Worm (Caenorhabditis elegans) whole organism, L1 larva: ENCODE results near the gene F46G11.4.

Experiments
- C04F5.9 ChIP-seq: sonication (generic microtip); optimal IDR thresholded peaks from 2 replicates; lab custom pipeline; 2016; ENCODE audit warnings: missing genetic modification characterization, missing compliant biosample characterization
- C16A3.4 ChIP-seq: fragments of 150-350 bp; optimal IDR thresholded peaks from 2 replicates; lab custom pipeline; 2014; ENCODE audit warnings: missing biosample characterization, missing genetic modification characterization
- F16B12.6 ChIP-seq: fragments of 150-350 bp; optimal IDR thresholded peaks from 2 replicates; lab custom pipeline; 2014; ENCODE audit warnings: missing biosample characterization, missing genetic modification characterization
- Y116A8C.19 ChIP-seq: sonication (generic microtip); optimal IDR thresholded peaks from 2 replicates; lab custom pipeline; 2016; ENCODE audit warnings: missing compliant biosample characterization, missing genetic modification characterization, borderline replicate concordance
- aly-2 ChIP-seq: fragments of 150-350 bp; optimal IDR thresholded peaks from 2 replicates; lab custom pipeline; 2014; ENCODE audit warnings: missing biosample characterization, missing genetic modification characterization
- ama-1 ChIP-seq: fragments of 150-350 bp; optimal IDR thresholded peaks from 2 replicates; lab custom pipeline; 2014
- blmp-1 ChIP-seq: fragments of 150-350 bp; optimal IDR thresholded peaks from 2 replicates; lab custom pipeline; 2014; ENCODE audit warnings: missing biosample characterization, missing genetic modification characterization
- ceh-82 ChIP-seq, 3 experiments: fragments of 150-350 bp in 1 of 3; sonication (generic microtip) in 2 of 3; optimal IDR thresholded peaks; 2 replicates each; lab custom pipeline; 2014 to 2017; ENCODE audit warnings: missing biosample characterization in 3 of 3, missing genetic modification characterization in 3 of 3
- ceh-90 ChIP-seq: sonication (generic microtip); optimal IDR thresholded peaks from 2 replicates; lab custom pipeline; 2016; ENCODE audit warnings: missing genetic modification characterization, missing compliant biosample characterization
- dpl-1 ChIP-seq, 3 experiments: fragments of 150-350 bp in 2 of 3; sonication (generic microtip) in 1 of 3; optimal IDR thresholded peaks; 2 replicates each; lab custom pipeline; 2014 to 2017; ENCODE audit warnings: missing biosample characterization in 3 of 3, missing genetic modification characterization in 3 of 3, missing genetic modification reagents in 3 of 3
- efl-1 ChIP-seq, 4 experiments: fragments of 150-350 bp; optimal IDR thresholded peaks in 3 of 4; peaks in 1 of 4; 1 replicate in 1 of 4; 2 replicates in 3 of 4; lab custom pipeline; 2014; ENCODE audit warnings: missing biosample characterization in 2 of 4, missing genetic modification characterization in 2 of 4, missing genetic modification reagents in 2 of 4
- egl-27 ChIP-seq, 2 experiments: fragments of 150-350 bp in 1 of 2; sonication (generic microtip); optimal IDR thresholded peaks; 3 replicates each; lab custom pipeline; 2017 to 2018; ENCODE audit warnings: missing biosample characterization in 2 of 2, missing genetic modification characterization in 2 of 2, missing genetic modification reagents in 2 of 2
- elt-2 ChIP-seq: sonication (generic microtip); optimal IDR thresholded peaks from 2 replicates; lab custom pipeline; 2016; ENCODE audit warnings: missing genetic modification characterization, mild to moderate bottlenecking, inconsistent platforms, missing compliant biosample characterization, missing genetic modification reagents
- elt-3 ChIP-seq, 6 experiments: fragments of 150-350 bp in 1 of 6; sonication (generic microtip); optimal IDR thresholded peaks; 2 replicates each; lab custom pipeline; 2017 to 2018; ENCODE audit warnings: missing biosample characterization in 6 of 6, missing genetic modification characterization in 6 of 6, inconsistent platforms in 1 of 6
- ets-5 ChIP-seq: fragments of 200-800 bp; sonication (Bioruptor generic); IDR thresholded peaks from 2 replicates; pipeline ENCODE4 v1.3.6; 2022; ENCODE audit warnings: missing genetic modification characterization, missing compliant biosample characterization
- fkh-10 ChIP-seq: sonication (generic microtip); optimal IDR thresholded peaks from 2 replicates; lab custom pipeline; 2017; ENCODE audit warnings: missing biosample characterization, missing genetic modification reagents, missing genetic modification characterization
- fkh-4 ChIP-seq: sonication (generic microtip); optimal IDR thresholded peaks from 2 replicates; lab custom pipeline; 2016; ENCODE audit warnings: missing compliant biosample characterization, missing genetic modification characterization, borderline replicate concordance
- fkh-8 ChIP-seq: sonication (generic microtip); optimal IDR thresholded peaks from 2 replicates; lab custom pipeline; 2016; ENCODE audit warnings: mild to moderate bottlenecking, missing genetic modification characterization, missing compliant biosample characterization
- fos-1 ChIP-seq: fragments of 150-350 bp; optimal IDR thresholded peaks from 2 replicates; lab custom pipeline; 2014; ENCODE audit warnings: missing biosample characterization, missing genetic modification characterization
- hlh-17 ChIP-seq: fragments of 200-800 bp; sonication (Bioruptor generic); optimal IDR thresholded peaks from 2 replicates; lab custom pipeline; 2018; ENCODE audit warnings: missing genetic modification characterization, mild to moderate bottlenecking, missing compliant biosample characterization, moderate library complexity, borderline replicate concordance
- hlh-4 ChIP-seq: sonication (generic microtip); optimal IDR thresholded peaks from 2 replicates; lab custom pipeline; 2016; ENCODE audit warnings: mild to moderate bottlenecking, missing genetic modification characterization, missing compliant biosample characterization
- lin-13 ChIP-seq: fragments of 150-350 bp; optimal IDR thresholded peaks from 2 replicates; lab custom pipeline; 2014; ENCODE audit warnings: missing biosample characterization, missing genetic modification reagents, missing genetic modification characterization
- lin-14 ChIP-seq: fragments of 200-800 bp; sonication (Bioruptor generic); optimal IDR thresholded peaks from 2 replicates; lab custom pipeline; 2018; ENCODE audit warnings: mild to moderate bottlenecking, missing genetic modification characterization, moderate library complexity, missing compliant biosample characterization
- lin-15B ChIP-seq: fragments of 150-350 bp; sonication (generic microtip); optimal IDR thresholded peaks from 3 replicates; lab custom pipeline; 2014; ENCODE audit warnings: missing biosample characterization, missing genetic modification characterization
- lir-3 ChIP-seq: sonication (generic microtip); optimal IDR thresholded peaks from 2 replicates; lab custom pipeline; 2016; ENCODE audit warnings: mild to moderate bottlenecking, missing genetic modification characterization, moderate library complexity, missing compliant biosample characterization; ENCODE audit not compliant: poor library complexity
- mdl-1 ChIP-seq, 2 experiments: fragments of 150-350 bp; optimal IDR thresholded peaks; 2 replicates each; lab custom pipeline; 2014 to 2017; ENCODE audit warnings: missing biosample characterization in 2 of 2, missing genetic modification characterization in 2 of 2, inconsistent platforms in 1 of 2
- mef-2 ChIP-seq: fragments of 150-350 bp; optimal IDR thresholded peaks from 2 replicates; lab custom pipeline; 2014; ENCODE audit warnings: missing biosample characterization, missing genetic modification characterization
- nhr-11 ChIP-seq: fragments of 150-350 bp; optimal IDR thresholded peaks from 2 replicates; lab custom pipeline; 2014; ENCODE audit warnings: missing biosample characterization, missing genetic modification characterization
- nhr-12 ChIP-seq: sonication (generic microtip); optimal IDR thresholded peaks from 2 replicates; lab custom pipeline; 2017; ENCODE audit warnings: missing biosample characterization, missing genetic modification characterization
- nhr-19 ChIP-seq: fragments of 200-800 bp; sonication (Bioruptor generic); conservative IDR thresholded peaks from 2 replicates; pipeline ENCODE4 v1.3.6; 2022; ENCODE audit warnings: missing genetic modification characterization, missing compliant biosample characterization
- nhr-20 ChIP-seq: sonication (generic microtip); optimal IDR thresholded peaks from 2 replicates; lab custom pipeline; 2016; ENCODE audit warnings: mild to moderate bottlenecking, missing genetic modification characterization, missing compliant biosample characterization
- nhr-237 ChIP-seq: fragments of 150-350 bp; optimal IDR thresholded peaks from 2 replicates; lab custom pipeline; 2014; ENCODE audit warnings: missing biosample characterization, missing genetic modification characterization
- nhr-28 ChIP-seq: fragments of 150-350 bp; optimal IDR thresholded peaks from 2 replicates; lab custom pipeline; 2014; ENCODE audit warnings: missing biosample characterization, missing genetic modification characterization
- nhr-71 ChIP-seq: sonication (generic microtip); optimal IDR thresholded peaks from 2 replicates; lab custom pipeline; 2016; ENCODE audit warnings: mild to moderate bottlenecking, missing genetic modification characterization, moderate library complexity, missing compliant biosample characterization
- nhr-84 ChIP-seq: sonication (generic microtip); optimal IDR thresholded peaks from 2 replicates; lab custom pipeline; 2017; ENCODE audit warnings: missing biosample characterization, missing genetic modification characterization
- nhr-85 ChIP-seq: sonication (generic microtip); peaks from one replicate; lab custom pipeline; 2016; ENCODE audit warnings: missing genetic modification characterization, inconsistent platforms, missing compliant biosample characterization
- nhr-90 ChIP-seq: sonication (generic microtip); optimal IDR thresholded peaks from 2 replicates; lab custom pipeline; 2016; ENCODE audit warnings: mild to moderate bottlenecking, missing genetic modification characterization, missing compliant biosample characterization; ENCODE audit not compliant: poor library complexity
- pag-3 ChIP-seq: sonication (generic microtip); optimal IDR thresholded peaks from 2 replicates; lab custom pipeline; 2017; ENCODE audit warnings: missing genetic modification characterization, mild to moderate bottlenecking, missing compliant biosample characterization, antibody characterized with exemption, borderline replicate concordance; ENCODE audit not compliant: insufficient read depth
- pax-3 ChIP-seq: fragments of 200-800 bp; sonication (Bioruptor generic); optimal IDR thresholded peaks from 2 replicates; lab custom pipeline; 2018; ENCODE audit warnings: mild to moderate bottlenecking, missing genetic modification characterization, moderate library complexity, missing compliant biosample characterization
- skn-1 ChIP-seq: fragments of 150-350 bp; optimal IDR thresholded peaks from 2 replicates; lab custom pipeline; 2014; ENCODE audit warnings: missing biosample characterization, missing genetic modification characterization
- snpc-4 ChIP-seq: fragments of 150-350 bp; optimal IDR thresholded peaks from 2 replicates; lab custom pipeline; 2014; ENCODE audit warnings: missing biosample characterization, missing genetic modification characterization
- snu-23 ChIP-seq: sonication (generic microtip); optimal IDR thresholded peaks from 2 replicates; lab custom pipeline; 2016; ENCODE audit warnings: missing genetic modification characterization, missing compliant biosample characterization
- sox-4 ChIP-seq: sonication (generic microtip); optimal IDR thresholded peaks from 2 replicates; lab custom pipeline; 2016; ENCODE audit warnings: missing genetic modification characterization, missing compliant biosample characterization
- tbx-2 ChIP-seq: sonication (generic microtip); optimal IDR thresholded peaks from 2 replicates; lab custom pipeline; 2016; ENCODE audit warnings: missing genetic modification characterization, missing compliant biosample characterization
- tlp-1 ChIP-seq: fragments of 150-350 bp; optimal IDR thresholded peaks from 2 replicates; lab custom pipeline; 2014; ENCODE audit warnings: missing biosample characterization, missing genetic modification characterization
- unc-30 ChIP-seq: sonication (generic microtip); optimal IDR thresholded peaks from 2 replicates; lab custom pipeline; 2017; ENCODE audit warnings: missing biosample characterization, missing genetic modification characterization
- unc-86 ChIP-seq: sonication (generic microtip); optimal IDR thresholded peaks from 2 replicates; lab custom pipeline; 2016; ENCODE audit warnings: missing genetic modification characterization, missing compliant biosample characterization
- unc-98 ChIP-seq: fragments of 200-800 bp; sonication (Bioruptor generic); IDR thresholded peaks from 2 replicates; pipeline ENCODE4 v1.3.6; 2022; ENCODE audit warnings: missing genetic modification characterization, missing compliant biosample characterization
- xbp-1 ChIP-seq: sonication (generic microtip); optimal IDR thresholded peaks from 2 replicates; lab custom pipeline; 2016; ENCODE audit warnings: missing genetic modification characterization, missing compliant biosample characterization
- zip-4 ChIP-seq: fragments of 200-800 bp; sonication (Bioruptor generic); optimal IDR thresholded peaks from 2 replicates; lab custom pipeline; 2018; ENCODE audit warnings: mild to moderate bottlenecking, missing genetic modification characterization, moderate library complexity, missing compliant biosample characterization

F46G11.4 gene

DNA sequence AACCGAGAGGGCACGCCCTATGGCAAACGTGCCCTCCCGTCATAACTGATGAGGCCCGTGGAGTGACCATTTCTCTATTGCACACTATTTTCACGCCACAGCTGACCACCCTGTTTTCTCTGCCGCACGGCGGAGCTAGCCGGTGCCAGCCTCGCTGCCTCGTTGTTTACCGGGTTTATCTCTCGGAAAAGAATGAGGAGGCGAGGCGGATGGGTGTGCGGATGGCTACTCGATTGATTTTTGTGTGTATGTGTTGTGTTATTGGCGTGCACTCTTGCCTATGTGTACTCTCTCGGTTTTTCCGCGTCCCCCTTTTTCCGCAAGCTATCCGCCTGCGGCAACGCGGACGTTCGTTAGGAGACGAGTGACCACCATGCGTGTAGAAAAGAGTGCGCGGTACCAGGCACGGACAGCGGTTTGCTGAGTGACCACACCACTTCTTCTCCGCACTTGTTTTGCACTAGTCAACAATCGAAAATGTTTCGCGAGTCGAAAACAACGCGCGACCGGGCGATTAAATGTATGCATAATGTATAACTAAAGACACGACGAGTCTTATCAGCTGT is 13.5 kb upstream of the F46G11.4 start (continued):
- TF ChIP-seq hlh-4 (tag; lab: Kevin White, UChicago), result no peak
- TF ChIP-seq efl-1 (optimal IDR thresholded peaks at IDR 0.05; lab: Kevin White, UChicago), result no peak
- TF ChIP-seq efl-1 (GFP tag; optimal IDR thresholded peaks at IDR 0.05 in 1 of 2; lab: Kevin White, UChicago), result peak in 1 of 2 experiments; percentile 16
- peak; percentile 78 for TF ChIP-seq fkh-10 (GFP tag; lab: Kevin White, UChicago)
- TF ChIP-seq unc-30 (tag; lab: Kevin White, UChicago), result no peak
- no peak for TF ChIP-seq C04F5.9 (tag; lab: Kevin White, UChicago)
- no peak for TF ChIP-seq skn-1 (tag; lab: Kevin White, UChicago)
- peak; percentile 27 for TF ChIP-seq mef-2
- TF ChIP-seq blmp-1, result peak; percentile 38
- no peak for TF ChIP-seq aly-2 (tag; lab: Kevin White, UChicago)
- no peak for TF ChIP-seq tlp-1 (tag; lab: Kevin White, UChicago)
- TF ChIP-seq pag-3, result no peak
- no peak for TF ChIP-seq sox-4 (tag; lab: Kevin White, UChicago)
- TF ChIP-seq nhr-90 (tag; lab: Kevin White, UChicago), result no peak
- TF ChIP-seq ama-1 (lab: Kevin White, UChicago), result no peak
- TF ChIP-seq fkh-4 (tag; lab: Kevin White, UChicago), result no peak
- TF ChIP-seq dpl-1 (GFP tag; optimal IDR thresholded peaks at IDR 0.05; lab: Kevin White, UChicago), result no peak
- TF ChIP-seq lir-3 (tag; lab: Kevin White, UChicago), result no peak
- TF ChIP-seq ceh-82 (tag; optimal IDR thresholded peaks at IDR 0.05; lab: Kevin White, UChicago), result peak; percentile 10 to 45 (median 14)
- TF ChIP-seq ets-5, result no peak
- TF ChIP-seq elt-2, result no peak
- no peak for TF ChIP-seq unc-98 (GFP tag; lab: Robert Waterston, UW)
- TF ChIP-seq nhr-28, result no peak
- no peak for TF ChIP-seq lin-15B (tag; lab: Kevin White, UChicago)
- TF ChIP-seq nhr-85, result peak; percentile 86
- no peak for TF ChIP-seq lin-13 (GFP tag; lab: Kevin White, UChicago)
- TF ChIP-seq egl-27 (tag; optimal IDR thresholded peaks at IDR 0.05; lab: Kevin White, UChicago), result no peak
- no peak for TF ChIP-seq pax-3 (tag; lab: Kevin White, UChicago)
- TF ChIP-seq hlh-17, result no peak
- no peak for TF ChIP-seq Y116A8C.19 (tag; lab: Kevin White, UChicago)
- peak; percentile 41 for TF ChIP-seq C16A3.4 (tag; lab: Kevin White, UChicago)
- peak; percentile 28 for TF ChIP-seq unc-86 (tag; lab: Kevin White, UChicago)
- TF ChIP-seq nhr-237 (tag; lab: Kevin White, UChicago), result no peak
- TF ChIP-seq nhr-71 (tag; lab: Kevin White, UChicago), result peak; percentile 77
- no peak for TF ChIP-seq zip-4 (GFP tag; lab: Kevin White, UChicago)
- TF ChIP-seq nhr-84 (tag; lab: Kevin White, UChicago), result no peak

- TF ChIP-seq snpc-4 (tag; lab: Kevin White, UChicago) (no peak), lin-14 (GFP tag; lab: Kevin White, UChicago) (peak; percentile 83), elt-2 (no peak), nhr-90 (tag; lab: Kevin White, UChicago) (peak; percentile 20), Y116A8C.19 (tag; lab: Kevin White, UChicago) (no peak), blmp-1 (peak; percentile 66), ceh-90 (tag; lab: Kevin White, UChicago) (no peak), elt-3 (tag; optimal IDR thresholded peaks at IDR 0.05; lab: Kevin White, UChicago) (peak in 2 of 6 experiments; percentile 25 to 50), tbx-2 (tag; lab: Kevin White, UChicago) (no peak), xbp-1 (tag; lab: Kevin White, UChicago) (no peak), dpl-1 (GFP tag; optimal IDR thresholded peaks at IDR 0.05; lab: Kevin White, UChicago) (no peak), lin-13 (GFP tag; lab: Kevin White, UChicago) (no peak), nhr-19 (GFP tag; lab: Robert Waterston, UW) (peak; percentile 12; the same call in 1 of the 2 replicates), snu-23 (peak; percentile 31), fkh-4 (tag; lab: Kevin White, UChicago) (no peak), nhr-85 (peak; percentile 96), nhr-20 (tag; lab: Kevin White, UChicago) (peak; percentile 39), fkh-8 (tag; lab: Kevin White, UChicago) (no peak), nhr-12 (tag; lab: Kevin White, UChicago) (no peak), nhr-71 (tag; lab: Kevin White, UChicago) (peak; percentile 67), F16B12.6 (tag; lab: Kevin White, UChicago) (no peak), aly-2 (tag; lab: Kevin White, UChicago) (no peak), fos-1 (tag; lab: Kevin White, UChicago) (no peak), unc-98 (GFP tag; lab: Robert Waterston, UW) (no peak), mdl-1 (tag; optimal IDR thresholded peaks at IDR 0.05; lab: Kevin White, UChicago) (no peak), nhr-237 (tag; lab: Kevin White, UChicago) (no peak), nhr-11 (tag; lab: Kevin White, UChicago) (no peak)
Measured at ce11 chrX:5810677-5811076, 12.1 kb upstream of the F46G11.4 start.
